Worm (Caenorhabditis elegans): ENCODE data around the gene dhp-2.

dhp-2 gene

DNA sequence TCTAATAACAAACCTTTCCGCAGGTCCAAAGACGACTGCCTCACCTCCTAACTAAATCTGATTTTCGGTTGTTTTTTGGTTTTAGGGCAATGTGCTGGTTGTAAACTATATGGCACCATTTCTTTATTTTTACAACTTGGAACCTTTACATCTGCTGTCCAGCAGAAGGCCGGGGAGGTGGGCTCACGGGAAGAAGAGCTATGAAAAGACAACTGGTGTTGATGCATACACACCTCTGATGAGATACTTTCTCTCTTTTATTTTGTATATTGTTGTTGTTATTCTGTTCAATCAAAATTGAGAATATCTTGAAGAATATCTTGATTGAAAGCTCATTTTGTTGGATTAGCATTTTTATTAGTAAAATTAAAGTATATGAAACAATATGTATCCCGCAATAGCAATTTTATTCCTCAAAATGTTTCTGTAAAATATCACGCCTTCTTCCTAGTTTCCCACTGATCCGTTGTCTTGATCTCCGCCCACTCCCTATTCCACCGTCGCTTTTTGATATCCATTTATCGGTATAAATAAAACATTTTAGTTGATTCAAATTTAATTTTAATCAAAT, at the start of gene dhp-2:
dhp-2 (plus strand) TSS at position 521 of the 571 bp plus-strand sequence.
- TF ChIP-seq sea-1 (GFP tag; conservative IDR thresholded peaks at IDR 0.05) (no peak), ets-7 (tag; optimal IDR thresholded peaks at IDR 0.05) (no peak), B0310.2 (tag; optimal IDR thresholded peaks at IDR 0.05) (no peak), pes-1 (GFP tag; IDR thresholded peaks at IDR 0.05) (no peak), hmg-4 (GFP tag; optimal IDR thresholded peaks at IDR 0.05) (no peak), tbx-37 (GFP tag; conservative IDR thresholded peaks at IDR 0.05) (no peak), F13C5.2 (tag; optimal IDR thresholded peaks at IDR 0.05) (no peak), tra-4 (tag; optimal IDR thresholded peaks at IDR 0.05) (no peak), scrt-1 (GFP tag; IDR thresholded peaks at IDR 0.05) (no peak), aly-1 (tag; optimal IDR thresholded peaks at IDR 0.05) (no peak), ceh-13 (GFP tag; optimal IDR thresholded peaks at IDR 0.05) (no peak), hnd-1 (tag; optimal IDR thresholded peaks at IDR 0.05) (no peak), ama-1 (optimal IDR thresholded peaks at IDR 0.05) (no peak)

DNA sequence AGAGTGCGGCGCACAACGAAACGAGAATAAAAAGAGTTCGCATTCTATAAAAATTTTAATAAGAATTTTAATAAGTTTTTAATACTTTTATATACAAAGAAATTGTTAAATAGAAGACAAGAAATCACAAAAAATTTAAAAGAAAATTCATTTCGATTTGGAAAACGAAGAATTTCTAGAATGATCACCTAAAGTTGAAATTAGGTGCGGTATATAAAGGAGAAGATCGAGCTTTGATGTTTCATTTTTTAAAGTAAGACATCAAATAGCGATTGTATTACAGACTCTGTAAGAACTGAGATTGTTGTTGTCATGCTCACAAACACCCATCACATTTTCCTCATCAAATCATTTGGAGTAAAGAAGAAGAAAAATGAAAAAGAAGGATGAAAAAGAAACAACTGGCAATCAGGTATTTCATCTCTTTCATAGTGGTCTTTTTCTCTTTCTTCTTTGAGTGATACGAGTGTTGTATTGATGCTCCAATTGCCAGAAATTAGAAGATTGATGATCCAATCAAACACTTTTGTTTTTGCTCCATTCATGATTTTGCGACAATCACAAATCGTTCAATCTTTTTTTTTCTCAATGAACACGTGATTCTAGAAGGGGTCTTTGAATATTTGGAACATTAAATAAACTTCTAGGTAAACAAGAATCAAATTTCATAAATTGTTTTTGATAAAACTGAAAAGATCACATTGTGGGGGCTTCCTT, 49.6 kb upstream of the dhp-2 start, which contains the start of gene dur-1:
dur-1 (minus strand) TSS at position 51 of the 717 bp plus-strand sequence.
- TF ChIP-seq hmg-4 (GFP tag; optimal IDR thresholded peaks at IDR 0.05) (no peak), ceh-36 (tag; optimal IDR thresholded peaks at IDR 0.05) (no peak), tbx-11 (GFP tag; IDR thresholded peaks at IDR 0.05) (no peak), ets-7 (tag; optimal IDR thresholded peaks at IDR 0.05) (no peak), scrt-1 (GFP tag; IDR thresholded peaks at IDR 0.05) (no peak), tra-4 (tag; optimal IDR thresholded peaks at IDR 0.05) (no peak), tbx-37 (GFP tag; conservative IDR thresholded peaks at IDR 0.05) (no peak), F13C5.2 (tag; optimal IDR thresholded peaks at IDR 0.05) (no peak), ceh-13 (GFP tag; optimal IDR thresholded peaks at IDR 0.05) (no peak), B0310.2 (tag; optimal IDR thresholded peaks at IDR 0.05) (no peak), ama-1 (optimal IDR thresholded peaks at IDR 0.05) (no peak), flt-1 (GFP tag; IDR thresholded peaks at IDR 0.05) (no peak), aly-1 (tag; optimal IDR thresholded peaks at IDR 0.05) (no peak), pes-1 (GFP tag; IDR thresholded peaks at IDR 0.05) (no peak), hmbx-1 (tag; optimal IDR thresholded peaks at IDR 0.05) (no peak), sea-1 (GFP tag; conservative IDR thresholded peaks at IDR 0.05) (no peak), hnd-1 (tag; optimal IDR thresholded peaks at IDR 0.05) (no peak)

DNA sequence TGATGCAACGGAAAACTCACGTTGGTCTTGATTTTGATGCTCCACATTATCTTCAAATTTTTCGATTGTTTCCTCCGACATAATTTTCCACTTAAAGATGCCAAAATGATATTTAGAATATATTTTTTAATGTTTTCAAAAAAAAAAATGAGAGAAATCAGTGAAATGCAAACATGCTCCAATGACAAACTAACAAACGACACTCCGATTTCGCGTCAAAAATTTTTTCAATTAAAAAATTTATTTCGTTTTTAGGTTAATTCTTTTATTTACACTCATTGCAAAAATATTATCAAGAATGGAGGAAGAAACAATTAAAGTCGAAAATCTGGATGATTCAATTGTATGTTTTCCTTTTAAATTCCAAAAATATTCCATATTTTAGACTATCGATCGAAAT, 45.9 kb upstream of the dhp-2 start, which contains the start of the genes trmt-10A and F25H8.2:
trmt-10A (minus strand) TSS at position 159 of the 400 bp plus-strand sequence.
F25H8.2 (plus strand) TSS at position 181 of the 400 bp plus-strand sequence.
- TF ChIP-seq hmg-4 (GFP tag; optimal IDR thresholded peaks at IDR 0.05): no peak
- TF ChIP-seq hnd-1 (tag; optimal IDR thresholded peaks at IDR 0.05): no peak
- TF ChIP-seq tbx-37 (GFP tag; conservative IDR thresholded peaks at IDR 0.05): no peak
- no peak for TF ChIP-seq F13C5.2 (tag; optimal IDR thresholded peaks at IDR 0.05)
- TF ChIP-seq pes-1 (GFP tag; IDR thresholded peaks at IDR 0.05): no peak
- no peak for TF ChIP-seq ceh-13 (GFP tag; optimal IDR thresholded peaks at IDR 0.05)
- TF ChIP-seq tra-4 (tag; optimal IDR thresholded peaks at IDR 0.05): no peak
- no peak for TF ChIP-seq ama-1 (optimal IDR thresholded peaks at IDR 0.05)
- TF ChIP-seq aly-1 (tag; optimal IDR thresholded peaks at IDR 0.05): no peak
- TF ChIP-seq hmbx-1 (tag; optimal IDR thresholded peaks at IDR 0.05): no peak
- TF ChIP-seq flt-1 (GFP tag; IDR thresholded peaks at IDR 0.05): no peak
- TF ChIP-seq ets-7 (tag; optimal IDR thresholded peaks at IDR 0.05): no peak
- no peak for TF ChIP-seq scrt-1 (GFP tag; IDR thresholded peaks at IDR 0.05)
- no peak for TF ChIP-seq sea-1 (GFP tag; conservative IDR thresholded peaks at IDR 0.05)

DNA sequence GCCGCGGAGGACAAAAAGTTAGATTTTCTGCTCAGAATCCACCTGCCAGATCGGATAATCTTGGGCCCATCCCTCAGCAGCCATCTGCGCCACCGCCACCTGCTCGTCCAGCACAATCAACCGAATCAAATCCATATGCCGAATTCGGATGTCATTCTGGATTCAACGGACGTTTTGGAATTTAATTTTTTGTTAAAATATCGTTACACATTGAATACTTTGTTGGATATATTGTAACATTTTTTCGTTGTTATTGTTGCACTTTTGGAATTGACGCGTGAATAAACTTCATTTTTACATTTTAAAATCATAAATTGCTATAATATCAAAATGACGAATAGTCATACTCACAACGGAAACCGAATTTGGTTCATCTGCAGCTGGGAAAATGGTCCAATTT, 44.3 kb upstream of the dhp-2 start, which contains the start of gene spe-29:
spe-29 (plus strand) TSS at position 301 of the 400 bp plus-strand sequence.
- no peak for TF ChIP-seq tra-4 (tag; optimal IDR thresholded peaks at IDR 0.05)
- no peak for TF ChIP-seq sea-1 (GFP tag; conservative IDR thresholded peaks at IDR 0.05)
- no peak for TF ChIP-seq tbx-11 (GFP tag; IDR thresholded peaks at IDR 0.05)
- TF ChIP-seq ama-1 (optimal IDR thresholded peaks at IDR 0.05): no peak
- no peak for TF ChIP-seq hmg-4 (GFP tag; optimal IDR thresholded peaks at IDR 0.05)
- TF ChIP-seq tbx-37 (GFP tag; conservative IDR thresholded peaks at IDR 0.05): no peak
- TF ChIP-seq pes-1 (GFP tag; IDR thresholded peaks at IDR 0.05): no peak
- no peak for TF ChIP-seq B0310.2 (tag; optimal IDR thresholded peaks at IDR 0.05)
- no peak for TF ChIP-seq ceh-36 (tag; optimal IDR thresholded peaks at IDR 0.05)
- TF ChIP-seq hmbx-1 (tag; optimal IDR thresholded peaks at IDR 0.05): no peak
- no peak for TF ChIP-seq ceh-13 (GFP tag; optimal IDR thresholded peaks at IDR 0.05)
- TF ChIP-seq flt-1 (GFP tag; IDR thresholded peaks at IDR 0.05): no peak
- TF ChIP-seq hnd-1 (tag; optimal IDR thresholded peaks at IDR 0.05): no peak
- no peak for TF ChIP-seq scrt-1 (GFP tag; IDR thresholded peaks at IDR 0.05)
- no peak for TF ChIP-seq aly-1 (tag; optimal IDR thresholded peaks at IDR 0.05)
- TF ChIP-seq ets-7 (tag; optimal IDR thresholded peaks at IDR 0.05): no peak
- TF ChIP-seq F13C5.2 (tag; optimal IDR thresholded peaks at IDR 0.05): no peak

DNA sequence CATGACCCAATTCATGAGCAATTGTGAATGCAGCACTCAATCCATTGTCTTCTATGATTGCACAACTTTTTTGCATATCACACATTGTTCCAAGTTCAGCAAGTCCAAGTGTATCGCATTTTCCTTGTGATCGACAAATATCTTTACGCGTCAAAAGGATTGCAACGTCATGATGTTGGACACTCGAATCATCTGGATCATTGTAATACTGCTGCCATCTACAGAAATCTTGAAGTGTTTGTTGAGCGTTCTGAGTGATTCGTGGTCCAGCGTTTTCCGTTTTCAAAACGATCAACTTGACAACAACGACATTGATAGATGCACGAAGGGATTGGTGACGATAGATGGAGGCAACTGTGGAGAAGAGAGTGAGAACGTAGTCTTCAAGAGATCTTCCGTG, 34.7 kb upstream of the dhp-2 start:
- no peak for TF ChIP-seq F13C5.2 (tag; optimal IDR thresholded peaks at IDR 0.05)
- TF ChIP-seq ceh-13 (GFP tag; optimal IDR thresholded peaks at IDR 0.05): no peak

DNA sequence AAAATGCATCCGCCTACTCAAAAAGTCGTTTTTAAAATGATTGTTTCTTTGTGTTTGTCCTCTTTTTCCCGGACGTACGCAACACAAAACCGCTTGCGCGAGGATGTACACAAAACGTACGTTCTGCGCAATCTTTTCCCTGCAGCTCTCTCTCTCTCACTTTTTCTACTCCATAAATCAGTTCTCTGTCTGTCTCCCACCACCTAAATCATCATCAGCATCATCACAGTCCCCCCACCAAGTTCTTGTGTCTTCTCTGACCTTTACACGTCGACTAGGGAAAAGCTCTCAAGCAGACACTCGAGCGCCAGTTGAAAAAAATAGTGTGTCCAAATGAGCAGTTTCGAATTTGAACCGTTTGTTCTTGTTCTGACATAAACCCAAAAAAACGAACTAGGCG, 33.6 kb upstream of the dhp-2 start:
- TF ChIP-seq hmg-4 (GFP tag; optimal IDR thresholded peaks at IDR 0.05) (no peak), tra-4 (tag; optimal IDR thresholded peaks at IDR 0.05) (no peak), flt-1 (GFP tag; IDR thresholded peaks at IDR 0.05) (no peak), scrt-1 (GFP tag; IDR thresholded peaks at IDR 0.05) (no peak), ama-1 (optimal IDR thresholded peaks at IDR 0.05) (no peak), sea-1 (GFP tag; conservative IDR thresholded peaks at IDR 0.05) (no peak), ceh-36 (tag; optimal IDR thresholded peaks at IDR 0.05) (no peak), tbx-37 (GFP tag; conservative IDR thresholded peaks at IDR 0.05) (no peak), tbx-11 (GFP tag; IDR thresholded peaks at IDR 0.05) (no peak), pes-1 (GFP tag; IDR thresholded peaks at IDR 0.05) (no peak)

DNA sequence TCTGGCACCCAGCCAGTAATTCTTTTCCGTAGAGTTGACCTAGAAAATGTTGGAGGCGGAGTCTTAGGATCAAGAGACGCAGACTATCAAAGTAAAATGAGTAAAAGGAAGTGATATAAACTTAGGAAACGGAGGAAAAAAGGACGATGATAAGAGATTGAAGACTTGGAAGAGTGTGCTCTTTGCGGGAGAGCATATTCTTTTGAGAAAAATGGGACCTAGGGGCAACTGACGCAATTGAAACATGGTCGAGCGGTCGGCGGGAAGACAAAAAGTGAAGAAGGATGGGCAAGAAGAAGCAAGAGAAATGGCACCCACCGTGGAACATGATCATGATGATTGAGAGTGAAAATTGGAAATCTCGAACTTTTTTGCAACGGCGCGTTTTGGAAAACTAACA, 29.9 kb upstream of the dhp-2 start:
- TF ChIP-seq hnd-1 (tag; optimal IDR thresholded peaks at IDR 0.05) (no peak), B0310.2 (tag; optimal IDR thresholded peaks at IDR 0.05) (no peak), pes-1 (GFP tag; IDR thresholded peaks at IDR 0.05) (no peak), F13C5.2 (tag; optimal IDR thresholded peaks at IDR 0.05) (no peak), scrt-1 (GFP tag; IDR thresholded peaks at IDR 0.05) (no peak), ets-7 (tag; optimal IDR thresholded peaks at IDR 0.05) (no peak), ama-1 (optimal IDR thresholded peaks at IDR 0.05) (no peak), flt-1 (GFP tag; IDR thresholded peaks at IDR 0.05) (no peak), tbx-37 (GFP tag; conservative IDR thresholded peaks at IDR 0.05) (no peak), ceh-36 (tag; optimal IDR thresholded peaks at IDR 0.05) (no peak), aly-1 (tag; optimal IDR thresholded peaks at IDR 0.05) (no peak), hmg-4 (GFP tag; optimal IDR thresholded peaks at IDR 0.05) (no peak), ceh-13 (GFP tag; optimal IDR thresholded peaks at IDR 0.05) (no peak), hmbx-1 (tag; optimal IDR thresholded peaks at IDR 0.05) (no peak), sea-1 (GFP tag; conservative IDR thresholded peaks at IDR 0.05) (no peak), tra-4 (tag; optimal IDR thresholded peaks at IDR 0.05) (no peak)
